Fruit fly (Drosophila melanogaster) whole organism, prepupa: ENCODE data around the gene CG3285.
A peak's percentile ranks its signal among the peaks of the same experiment; 100 is the strongest.

Experiments used
- CG10669 ChIP-seq: fragments of 200-800 bp; sonication (Bioruptor generic); optimal IDR thresholded peaks from 3 replicates; lab custom pipeline; 2018; ENCODE audit warnings: missing biosample characterization, mild to moderate bottlenecking, missing genetic modification characterization, moderate library complexity
- CG11294 ChIP-seq: fragments of 200-800 bp; sonication (Bioruptor generic); IDR thresholded peaks from 2 replicates; pipeline ENCODE4 v1.3.6; 2022; ENCODE audit warnings: missing biosample characterization, missing genetic modification characterization
- CG11762 ChIP-seq: fragments of 200-800 bp; sonication (Bioruptor generic); optimal IDR thresholded peaks from 3 replicates; lab custom pipeline; 2016; ENCODE audit warnings: missing biosample characterization, missing genetic modification characterization; ENCODE audit not compliant: insufficient read depth
- CG11902 ChIP-seq: fragments of 200-800 bp; sonication (Bioruptor generic); optimal IDR thresholded peaks from 3 replicates; lab custom pipeline; 2016; ENCODE audit warnings: missing biosample characterization, missing genetic modification characterization
- CG15336 ChIP-seq: fragments of 200-800 bp; sonication (Bioruptor generic); IDR thresholded peaks from 2 replicates; pipeline ENCODE4 v1.3.6; 2022; ENCODE audit warnings: missing biosample characterization, missing genetic modification characterization
- CG1621 ChIP-seq: fragments of 200-800 bp; sonication (Bioruptor generic); optimal IDR thresholded peaks from 3 replicates; lab custom pipeline; 2018; ENCODE audit warnings: missing biosample characterization, mild to moderate bottlenecking, missing genetic modification characterization
- CG16779 ChIP-seq: fragments of 200-800 bp; sonication (Bioruptor generic); optimal IDR thresholded peaks from 3 replicates; lab custom pipeline; 2017; ENCODE audit warnings: missing biosample characterization, mild to moderate bottlenecking, missing genetic modification characterization
- CG3032 ChIP-seq: fragments of 200-800 bp; optimal IDR thresholded peaks from 2 replicates; lab custom pipeline; 2019; ENCODE audit warnings: missing biosample characterization, mild to moderate bottlenecking, missing genetic modification characterization, moderate library complexity
- CG31627 ChIP-seq: fragments of 200-800 bp; sonication (Bioruptor generic); optimal IDR thresholded peaks from 3 replicates; lab custom pipeline; 2016; ENCODE audit warnings: missing biosample characterization, missing genetic modification characterization
- CG32006 ChIP-seq: fragments of 200-800 bp; sonication (Bioruptor generic); optimal IDR thresholded peaks from 3 replicates; lab custom pipeline; 2017; ENCODE audit warnings: missing biosample characterization, mild to moderate bottlenecking, missing genetic modification characterization
- CG34406 ChIP-seq: fragments of 200-800 bp; sonication (Bioruptor generic); optimal IDR thresholded peaks from 3 replicates; lab custom pipeline; 2016; ENCODE audit warnings: missing biosample characterization, missing genetic modification characterization
- CG3919 ChIP-seq: fragments of 200-800 bp; sonication (Bioruptor generic); optimal IDR thresholded peaks from 3 replicates; lab custom pipeline; 2016; ENCODE audit warnings: missing biosample characterization, missing genetic modification characterization
- CG4318 ChIP-seq: fragments of 200-800 bp; sonication (Bioruptor generic); optimal IDR thresholded peaks from 3 replicates; lab custom pipeline; 2017; ENCODE audit warnings: missing biosample characterization, mild to moderate bottlenecking, missing genetic modification characterization
- CG6276 ChIP-seq: fragments of 200-800 bp; sonication (Bioruptor generic); optimal IDR thresholded peaks from 2 replicates; lab custom pipeline; 2017; ENCODE audit warnings: missing biosample characterization, mild to moderate bottlenecking, missing genetic modification characterization
- CG6792 ChIP-seq: fragments of 200-800 bp; sonication (Bioruptor generic); optimal IDR thresholded peaks from 3 replicates; lab custom pipeline; 2016; ENCODE audit warnings: missing biosample characterization, missing genetic modification characterization
- CG6808 ChIP-seq: fragments of 200-800 bp; sonication (Bioruptor generic); optimal IDR thresholded peaks from 3 replicates; lab custom pipeline; 2017; ENCODE audit warnings: missing biosample characterization, missing genetic modification characterization, mild to moderate bottlenecking, moderate library complexity, missing genetic modification reagents
- CG7368 ChIP-seq: fragments of 200-800 bp; sonication (Bioruptor generic); optimal IDR thresholded peaks from 3 replicates; lab custom pipeline; 2016; ENCODE audit warnings: missing biosample characterization, missing genetic modification characterization
- CG8119 ChIP-seq: fragments of 200-800 bp; sonication (Bioruptor generic); IDR thresholded peaks from 3 replicates; pipeline ENCODE4 v1.3.6; 2022; ENCODE audit warnings: missing biosample characterization, missing genetic modification characterization
- CG8319 ChIP-seq: fragments of 200-800 bp; sonication (Bioruptor generic); optimal IDR thresholded peaks from 3 replicates; lab custom pipeline; 2016; ENCODE audit warnings: missing biosample characterization, missing genetic modification characterization
- CG8632 ChIP-seq: fragments of 200-800 bp; sonication (Bioruptor generic); optimal IDR thresholded peaks from 3 replicates; lab custom pipeline; 2016; ENCODE audit warnings: missing biosample characterization, missing genetic modification characterization
- Eip75B ChIP-seq: fragments of 200-800 bp; sonication (Bioruptor generic); optimal IDR thresholded peaks from 3 replicates; lab custom pipeline; 2016; ENCODE audit warnings: missing biosample characterization, missing genetic modification characterization
- Eip78C ChIP-seq: fragments of 200-800 bp; sonication (Bioruptor generic); peaks from one replicate; lab custom pipeline; 2016; ENCODE audit warnings: missing biosample characterization, missing genetic modification characterization
- Eip93F ChIP-seq: fragments of 200-800 bp; sonication (Bioruptor generic); optimal IDR thresholded peaks from 2 replicates; lab custom pipeline; 2016; ENCODE audit warnings: missing biosample characterization, mild to moderate bottlenecking, missing genetic modification characterization
- Ets21C ChIP-seq: fragments of 200-800 bp; sonication (Bioruptor generic); optimal IDR thresholded peaks from 3 replicates; lab custom pipeline; 2016; ENCODE audit warnings: missing biosample characterization, missing genetic modification characterization
- Ets96B ChIP-seq: fragments of 200-800 bp; optimal IDR thresholded peaks from 2 replicates; lab custom pipeline; 2019; ENCODE audit warnings: missing biosample characterization, mild to moderate bottlenecking, missing genetic modification characterization, moderate library complexity
- Gug ChIP-seq: fragments of 200-800 bp; sonication (Bioruptor generic); IDR thresholded peaks from 2 replicates; pipeline ENCODE4 v1.3.6; 2022; ENCODE audit warnings: missing biosample characterization, missing genetic modification characterization
- Hr38 ChIP-seq: sonication (Bioruptor generic); optimal IDR thresholded peaks from 2 replicates; lab custom pipeline; 2016; ENCODE audit warnings: missing biosample characterization, missing genetic modification characterization
- Hr39 ChIP-seq: fragments of 200-800 bp; sonication (Bioruptor generic); optimal IDR thresholded peaks from 2 replicates; lab custom pipeline; 2016; ENCODE audit warnings: missing biosample characterization, missing genetic modification characterization
- Met ChIP-seq: fragments of 200-800 bp; sonication (Bioruptor generic); optimal IDR thresholded peaks from 3 replicates; lab custom pipeline; 2016; ENCODE audit warnings: missing biosample characterization, missing genetic modification characterization
- OdsH ChIP-seq: fragments of 200-800 bp; sonication (Bioruptor generic); optimal IDR thresholded peaks from 3 replicates; lab custom pipeline; 2016; ENCODE audit warnings: missing biosample characterization, missing genetic modification characterization
- Sox15 ChIP-seq: fragments of 200-800 bp; sonication (Bioruptor generic); optimal IDR thresholded peaks from 3 replicates; lab custom pipeline; 2016; ENCODE audit warnings: missing biosample characterization, missing genetic modification characterization
- achi ChIP-seq: fragments of 200-800 bp; sonication (Bioruptor generic); optimal IDR thresholded peaks from 3 replicates; lab custom pipeline; 2016; ENCODE audit warnings: missing biosample characterization, missing genetic modification characterization
- acj6 ChIP-seq: fragments of 200-800 bp; sonication (Bioruptor generic); optimal IDR thresholded peaks from 3 replicates; lab custom pipeline; 2016; ENCODE audit warnings: missing biosample characterization, missing genetic modification characterization
- dac ChIP-seq: fragments of 200-800 bp; sonication (Bioruptor generic); optimal IDR thresholded peaks from 2 replicates; lab custom pipeline; 2017; ENCODE audit warnings: missing biosample characterization, mild to moderate bottlenecking, missing genetic modification characterization
- dsx ChIP-seq: fragments of 200-800 bp; optimal IDR thresholded peaks from 3 replicates; lab custom pipeline; 2019; ENCODE audit warnings: missing biosample characterization, mild to moderate bottlenecking, missing genetic modification characterization, moderate library complexity; ENCODE audit not compliant: poor library complexity, severe bottlenecking
- eg ChIP-seq: fragments of 200-800 bp; sonication (Bioruptor generic); IDR thresholded peaks from 3 replicates; pipeline ENCODE4 v1.3.6; 2022; ENCODE audit warnings: missing biosample characterization, missing genetic modification characterization
- fd85E ChIP-seq: fragments of 200-800 bp; sonication (Bioruptor generic); optimal IDR thresholded peaks from 3 replicates; lab custom pipeline; 2016; ENCODE audit warnings: missing biosample characterization, missing genetic modification characterization
- lz ChIP-seq: fragments of 200-800 bp; sonication (Bioruptor generic); optimal IDR thresholded peaks from 3 replicates; lab custom pipeline; 2016; ENCODE audit warnings: missing biosample characterization, missing genetic modification characterization
- net ChIP-seq: fragments of 200-800 bp; sonication (Bioruptor generic); optimal IDR thresholded peaks from 3 replicates; lab custom pipeline; 2016; ENCODE audit warnings: missing biosample characterization, missing genetic modification characterization
- spab ChIP-seq: fragments of 200-800 bp; sonication (Bioruptor generic); optimal IDR thresholded peaks from 2 replicates; lab custom pipeline; 2017; ENCODE audit warnings: missing biosample characterization, mild to moderate bottlenecking, missing genetic modification characterization, missing genetic modification reagents
- ss ChIP-seq, 2 experiments: fragments of 200-800 bp; sonication (Bioruptor generic); optimal IDR thresholded peaks; 2 replicates in 1 of 2; 3 replicates in 1 of 2; lab custom pipeline; 2017 to 2018; ENCODE audit warnings: mild to moderate bottlenecking in 2 of 2, missing biosample characterization in 2 of 2, missing genetic modification characterization in 2 of 2, moderate library complexity in 1 of 2
- svp ChIP-seq: fragments of 200-800 bp; sonication (Bioruptor generic); peaks from one replicate; lab custom pipeline; 2016; ENCODE audit warnings: missing biosample characterization, missing genetic modification characterization
- topi ChIP-seq: fragments of 200-800 bp; sonication (Bioruptor generic); optimal IDR thresholded peaks from 3 replicates; lab custom pipeline; 2016; ENCODE audit warnings: missing biosample characterization, missing genetic modification characterization
- vri ChIP-seq: fragments of 200-800 bp; sonication (Bioruptor generic); optimal IDR thresholded peaks from 3 replicates; lab custom pipeline; 2016; ENCODE audit warnings: missing biosample characterization, mild to moderate bottlenecking, missing genetic modification characterization

Gene CG3285

dm6 chr2L:3301755-3302499 is 28.8 kb upstream of the CG3285 start (continued):
- peak; percentile 99 for TF ChIP-seq achi (GFP tag; lab: Kevin White, UChicago)
- TF ChIP-seq dac (GFP tag; lab: Kevin White, UChicago): peak; percentile 99
- TF ChIP-seq CG11902 (GFP tag; lab: Kevin White, UChicago): peak; percentile 99
- peak; percentile 100 for TF ChIP-seq eg (GFP tag; lab: Robert Waterston, UW)
- peak; percentile 99 for TF ChIP-seq CG6276
- peak; percentile 99 for TF ChIP-seq CG6808 (GFP tag; lab: Kevin White, UChicago)
- TF ChIP-seq CG16779 (tag; lab: Kevin White, UChicago): peak; percentile 99
- TF ChIP-seq CG8319: peak; percentile 99
- peak; percentile 99 for TF ChIP-seq dsx (GFP tag; lab: Kevin White, UChicago)
- peak; percentile 100 for TF ChIP-seq net (GFP tag; lab: Kevin White, UChicago)
- TF ChIP-seq CG11294 (GFP tag; lab: Robert Waterston, UW): peak; percentile 99
- TF ChIP-seq Eip75B (GFP tag; lab: Kevin White, UChicago): peak; percentile 100
- peak; percentile 100 for TF ChIP-seq CG6792 (GFP tag; lab: Kevin White, UChicago)
- TF ChIP-seq vri (GFP tag; lab: Kevin White, UChicago): peak; percentile 99

dm6 chr2L:3302958-3303842 is 27.5 kb upstream of the CG3285 start, which contains the start of gene CG9663:
Gene CG9663 (minus strand): TSS chr2L:3303130.
- TF ChIP-seq CG34406 (GFP tag; lab: Kevin White, UChicago) (peak; percentile 38), Ets21C (GFP tag; lab: Kevin White, UChicago) (peak; percentile 54), vri (GFP tag; lab: Kevin White, UChicago) (peak; percentile 76), Sox15 (GFP tag; lab: Kevin White, UChicago) (peak; percentile 54), Met (GFP tag; lab: Kevin White, UChicago) (peak; percentile 66), CG8319 (peak; percentile 59), fd85E (GFP tag; lab: Kevin White, UChicago) (peak; percentile 29), CG15336 (peak; percentile 70), Eip78C (peak; percentile 91), CG8119 (GFP tag; lab: Robert Waterston, UW) (peak; percentile 85), spab (peak; percentile 85), Hr39 (GFP tag; lab: Kevin White, UChicago) (peak; percentile 59), acj6 (GFP tag; lab: Kevin White, UChicago) (peak; percentile 49), ss (GFP tag; optimal IDR thresholded peaks at IDR 0.05; lab: Kevin White, UChicago) (peak; percentile 88 to 92), CG11294 (GFP tag; lab: Robert Waterston, UW) (no peak), Hr38 (no peak), OdsH (GFP tag; lab: Kevin White, UChicago) (peak; percentile 57), topi (peak; percentile 74), CG6808 (GFP tag; lab: Kevin White, UChicago) (peak; percentile 90), eg (GFP tag; lab: Robert Waterston, UW) (peak; percentile 80; the same call in 2 of the 3 replicates), lz (GFP tag; lab: Kevin White, UChicago) (peak; percentile 73), CG11902 (GFP tag; lab: Kevin White, UChicago) (peak; percentile 42), Ets96B (peak; percentile 70), CG1621 (tag; lab: Kevin White, UChicago) (peak; percentile 53), CG6792 (GFP tag; lab: Kevin White, UChicago) (peak; percentile 80), CG7368 (peak; percentile 76), CG31627 (GFP tag; lab: Kevin White, UChicago) (peak; percentile 52), CG3919 (peak; percentile 82), CG32006 (GFP tag; lab: Kevin White, UChicago) (peak; percentile 52), dac (GFP tag; lab: Kevin White, UChicago) (peak; percentile 62), CG11762 (GFP tag; lab: Kevin White, UChicago) (peak; percentile 67), CG6276 (peak; percentile 76), achi (GFP tag; lab: Kevin White, UChicago) (peak; percentile 73), CG3032 (tag; lab: Kevin White, UChicago) (peak; percentile 77), Gug (GFP tag; lab: Robert Waterston, UW) (0 out of 2 replicates have a peak, but pooled peaks have one; percentile 9), net (GFP tag; lab: Kevin White, UChicago) (peak; percentile 83), Eip93F (GFP tag; lab: Kevin White, UChicago) (peak; percentile 55), svp (GFP tag; lab: Kevin White, UChicago) (peak; percentile 93), CG8632 (GFP tag; lab: Kevin White, UChicago) (peak; percentile 35), CG10669 (GFP tag; lab: Kevin White, UChicago) (peak; percentile 72), CG4318 (GFP tag; lab: Kevin White, UChicago) (peak; percentile 22)
